Fruit fly (Drosophila melanogaster): ENCODE results near the gene Trf4-1.

Trf4-1 gene

DNA sequence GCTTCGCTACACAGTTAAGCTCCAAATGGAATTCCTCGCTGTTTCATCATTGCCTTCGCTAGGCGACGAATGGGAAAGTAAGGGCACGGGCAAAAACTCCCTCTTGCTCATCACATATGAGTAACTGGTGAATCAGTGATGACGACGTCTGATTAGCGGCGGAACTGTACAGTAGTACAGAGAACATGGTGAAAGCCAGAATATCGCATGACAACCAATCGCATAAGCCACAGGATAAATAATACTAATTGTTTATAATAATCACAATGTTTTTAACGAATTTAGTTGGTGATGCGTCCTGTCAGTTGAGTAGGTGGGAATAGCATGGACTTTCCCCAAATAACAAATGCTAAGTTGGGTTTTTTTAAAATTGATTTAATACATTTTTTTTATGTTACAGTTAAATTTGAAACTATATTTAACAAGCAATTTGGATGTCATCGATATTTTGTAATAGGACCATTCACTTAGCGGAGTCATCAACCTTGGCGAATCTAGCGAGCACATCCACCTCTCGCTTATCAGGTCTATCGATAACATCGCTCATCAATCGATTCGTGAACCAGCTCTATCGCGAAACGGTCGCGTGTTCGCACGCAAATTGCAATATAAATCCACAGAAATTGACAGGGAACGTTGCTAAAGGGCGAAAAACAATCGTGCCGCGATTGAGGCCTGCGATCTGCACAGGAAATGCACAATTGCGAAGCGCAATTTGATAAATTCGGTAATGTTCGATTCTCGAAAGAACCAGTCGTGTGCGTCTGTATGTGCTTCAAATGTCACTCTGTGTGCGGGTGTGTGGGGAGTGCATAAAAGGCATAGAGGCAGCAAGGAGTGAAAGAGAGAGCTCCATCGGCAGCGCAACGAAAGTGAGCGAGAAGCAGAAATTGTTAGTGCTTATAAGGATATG lies at the start of gene Trf4-1, which contains the start of gene CG12112:
Trf4-1 (plus strand) TSS at position 236 of the 913 bp plus-strand sequence.
CG12112 (minus strand) TSS at position 106 of the 913 bp plus-strand sequence.
- TF ChIP-seq Eip75B (GFP tag; optimal IDR thresholded peaks at IDR 0.05) (peak; percentile 46), salr (GFP tag; optimal IDR thresholded peaks at IDR 0.05) (no peak), fd85E (GFP tag; optimal IDR thresholded peaks at IDR 0.05) (no peak), CG9139 (GFP tag; optimal IDR thresholded peaks at IDR 0.05) (no peak), Blimp-1 (GFP tag; optimal IDR thresholded peaks at IDR 0.05) (peak; percentile 15), CG6808 (GFP tag; optimal IDR thresholded peaks at IDR 0.05) (no peak), CG7368 (GFP tag; optimal IDR thresholded peaks at IDR 0.05) (no peak), fkh (GFP tag; optimal IDR thresholded peaks at IDR 0.05) (no peak), lz (GFP tag; optimal IDR thresholded peaks at IDR 0.05) (peak; percentile 59), CG1621 (tag; optimal IDR thresholded peaks at IDR 0.05) (no peak), CG31627 (GFP tag; optimal IDR thresholded peaks at IDR 0.05) (peak; percentile 55), achi (GFP tag; optimal IDR thresholded peaks at IDR 0.05) (peak; percentile 32), vri (GFP tag; optimal IDR thresholded peaks at IDR 0.05) (no peak), svp (GFP tag) (peak; percentile 68), CG8319 (GFP tag; optimal IDR thresholded peaks at IDR 0.05) (no peak), CG15336 (GFP tag; IDR thresholded peaks at IDR 0.05) (no peak), OdsH (GFP tag; optimal IDR thresholded peaks at IDR 0.05) (peak; percentile 48), net (GFP tag; optimal IDR thresholded peaks at IDR 0.05) (no peak), dac (GFP tag; optimal IDR thresholded peaks at IDR 0.05) (no peak), CG6792 (GFP tag; optimal IDR thresholded peaks at IDR 0.05) (no peak), acj6 (GFP tag; optimal IDR thresholded peaks at IDR 0.05) (peak; percentile 37), Hr4 (GFP tag; optimal IDR thresholded peaks at IDR 0.05) (peak; percentile 34), fd59A (GFP tag; optimal IDR thresholded peaks at IDR 0.05) (no peak), CG6163 (GFP tag; IDR thresholded peaks at IDR 0.05) (peak; percentile 57), CG11902 (GFP tag; optimal IDR thresholded peaks at IDR 0.05) (no peak), pdm3 (GFP tag; optimal IDR thresholded peaks at IDR 0.05) (peak; percentile 58), Eip93F (GFP tag; optimal IDR thresholded peaks at IDR 0.05) (peak; percentile 3), CG10669 (GFP tag; optimal IDR thresholded peaks at IDR 0.05) (no peak), ss (GFP tag; optimal IDR thresholded peaks at IDR 0.05) (peak in 1 of 2 experiments; percentile 60), Smox (GFP tag; optimal IDR thresholded peaks at IDR 0.05) (peak; percentile 52), cyc (GFP tag; optimal IDR thresholded peaks at IDR 0.05) (peak; percentile 26), Sox15 (GFP tag; optimal IDR thresholded peaks at IDR 0.05) (no peak), Lpt (GFP tag; optimal IDR thresholded peaks at IDR 0.05) (no peak), Sox102F (GFP tag; optimal IDR thresholded peaks at IDR 0.05) (peak; percentile 6), CG4318 (GFP tag; optimal IDR thresholded peaks at IDR 0.05) (no peak), Eip78C (GFP tag) (peak; percentile 71), Sox14 (GFP tag; optimal IDR thresholded peaks at IDR 0.05) (no peak), CG10631 (GFP tag; optimal IDR thresholded peaks at IDR 0.05) (no peak), Ets96B (tag; optimal IDR thresholded peaks at IDR 0.05) (no peak), Gug (GFP tag; IDR thresholded peaks at IDR 0.05) (no peak), CG3032 (tag; optimal IDR thresholded peaks at IDR 0.05) (peak; percentile 2), CG32006 (GFP tag; optimal IDR thresholded peaks at IDR 0.05) (no peak), CG8632 (GFP tag; optimal IDR thresholded peaks at IDR 0.05) (no peak), CG16779 (tag; optimal IDR thresholded peaks at IDR 0.05) (no peak), eg (GFP tag; IDR thresholded peaks at IDR 0.05) (peak; percentile 21; the same call in 1 of the 3 replicates), CG3919 (GFP tag; optimal IDR thresholded peaks at IDR 0.05) (peak; percentile 14), Hr39 (GFP tag; optimal IDR thresholded peaks at IDR 0.05) (peak; percentile 32), CG11294 (GFP tag; IDR thresholded peaks at IDR 0.05) (no peak), topi (GFP tag; optimal IDR thresholded peaks at IDR 0.05) (peak; percentile 27), dsx (GFP tag; optimal IDR thresholded peaks at IDR 0.05; ENCODE audit: poor library complexity, severe bottlenecking) (no peak)
